Worm (Caenorhabditis elegans): ENCODE measurements around the gene crn-7.

ce11 chrIII:8280352-8280751 is 12.0 kb downstream of the crn-7 start:
- no peak for TF ChIP-seq ceh-24 (tag; optimal IDR thresholded peaks at IDR 0.05)
- no peak for TF ChIP-seq dmd-4 (tag; optimal IDR thresholded peaks at IDR 0.05; ENCODE audit: borderline replicate concordance)
- no peak for TF ChIP-seq ceh-2 (tag; optimal IDR thresholded peaks at IDR 0.05)
- no peak for TF ChIP-seq ceh-18 (tag; optimal IDR thresholded peaks at IDR 0.05)
- no peak for TF ChIP-seq ets-4 (tag; optimal IDR thresholded peaks at IDR 0.05)
- TF ChIP-seq fkh-10 (GFP tag; optimal IDR thresholded peaks at IDR 0.05): no peak
- no peak for TF ChIP-seq ama-1 (optimal IDR thresholded peaks at IDR 0.05)
- TF ChIP-seq pha-4 (tag; optimal IDR thresholded peaks at IDR 0.05): no peak
- TF ChIP-seq pag-3 (tag; optimal IDR thresholded peaks at IDR 0.05; ENCODE audit: borderline replicate concordance): no peak
- TF ChIP-seq unc-86 (tag; optimal IDR thresholded peaks at IDR 0.05): no peak
- TF ChIP-seq odd-2 (tag; optimal IDR thresholded peaks at IDR 0.05): no peak
- TF ChIP-seq sox-4 (tag; optimal IDR thresholded peaks at IDR 0.05): no peak
- TF ChIP-seq nhr-11 (tag; optimal IDR thresholded peaks at IDR 0.05): no peak
- TF ChIP-seq madf-2 (tag; optimal IDR thresholded peaks at IDR 0.05): no peak

All from whole organism, late embryonic.